Fruit fly (Drosophila melanogaster): Measurements from ENCODE around the gene CG44198.

DNA sequence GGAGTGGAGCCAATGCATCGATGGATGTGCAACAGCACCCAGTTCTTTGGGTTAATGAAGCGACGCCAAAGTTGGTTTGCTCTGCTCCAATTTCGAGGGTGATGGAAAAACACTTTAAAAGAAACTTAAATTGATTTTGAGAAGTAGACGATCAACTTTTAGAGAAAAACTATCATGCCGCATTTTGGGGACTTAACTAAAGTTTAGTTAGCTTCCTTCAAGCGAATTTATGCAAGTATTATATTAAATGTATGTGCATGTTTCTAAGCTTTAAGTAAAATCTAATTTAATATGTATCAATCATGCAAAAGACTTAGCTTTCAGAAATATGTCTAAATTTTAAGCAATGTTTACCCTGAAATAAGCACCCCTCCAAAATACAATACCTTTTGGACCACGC is 11.4 kb upstream of the CG44198 start, which contains the start of gene CG5122:
- TF ChIP-seq HLH106 (tag; optimal IDR thresholded peaks at IDR 0.05) (no peak), pan (optimal IDR thresholded peaks at IDR 0.05) (no peak), lola (GFP tag; optimal IDR thresholded peaks at IDR 0.05) (no peak), fru (GFP tag; optimal IDR thresholded peaks at IDR 0.05) (no peak), ey (GFP tag; optimal IDR thresholded peaks at IDR 0.05) (no peak), Mio (GFP tag; optimal IDR thresholded peaks at IDR 0.05) (no peak), OdsH (GFP tag; optimal IDR thresholded peaks at IDR 0.05) (no peak)
